Worm (Caenorhabditis elegans) whole organism, L2 larva: Measurements from ENCODE around the gene srlf-26.

ENCODE experiments used
- R02D3.7 ChIP-seq: fragments of 150-350 bp; optimal IDR thresholded peaks from 2 replicates; lab custom pipeline; 2014; ENCODE audit warnings: missing biosample characterization, missing genetic modification characterization
- alr-1 ChIP-seq: fragments of 150-350 bp; optimal IDR thresholded peaks from 2 replicates; lab custom pipeline; 2014; ENCODE audit warnings: missing biosample characterization, missing genetic modification characterization
- aly-2 ChIP-seq: fragments of 150-350 bp; optimal IDR thresholded peaks from 2 replicates; lab custom pipeline; 2014; ENCODE audit warnings: missing biosample characterization, missing genetic modification characterization
- ama-1 ChIP-seq: fragments of 150-350 bp; optimal IDR thresholded peaks from 2 replicates; lab custom pipeline; 2018; ENCODE audit warnings: inconsistent platforms
- ceh-82 ChIP-seq: fragments of 150-350 bp; optimal IDR thresholded peaks from 2 replicates; lab custom pipeline; 2014; ENCODE audit warnings: missing biosample characterization, missing genetic modification characterization
- elt-3 ChIP-seq: sonication (generic microtip); optimal IDR thresholded peaks from 2 replicates; lab custom pipeline; 2017; ENCODE audit warnings: missing biosample characterization, missing genetic modification characterization
- lsy-2 ChIP-seq, 2 experiments: fragments of 150-350 bp in 1 of 2; sonication (generic microtip) in 1 of 2; optimal IDR thresholded peaks; 2 replicates each; lab custom pipeline; 2014 to 2017; ENCODE audit warnings: missing biosample characterization in 2 of 2, missing genetic modification characterization in 2 of 2
- nhr-11 ChIP-seq: fragments of 150-350 bp; optimal IDR thresholded peaks from 2 replicates; lab custom pipeline; 2014; ENCODE audit warnings: missing biosample characterization, missing genetic modification characterization
- nhr-237 ChIP-seq: fragments of 150-350 bp; optimal IDR thresholded peaks from 2 replicates; lab custom pipeline; 2014; ENCODE audit warnings: missing biosample characterization, missing genetic modification characterization
- sem-4 ChIP-seq: fragments of 150-350 bp; optimal IDR thresholded peaks from 2 replicates; lab custom pipeline; 2014; ENCODE audit warnings: missing biosample characterization, missing genetic modification reagents, missing genetic modification characterization
- unc-62 ChIP-seq: fragments of 150-350 bp; optimal IDR thresholded peaks from 2 replicates; lab custom pipeline; 2014; ENCODE audit warnings: missing biosample characterization, missing genetic modification reagents, missing genetic modification characterization
- ztf-1 ChIP-seq: fragments of 200-800 bp; sonication (Bioruptor generic); conservative IDR thresholded peaks from 2 replicates; pipeline ENCODE4 v1.3.6; 2022; ENCODE audit warnings: missing genetic modification characterization, missing compliant biosample characterization

- TF ChIP-seq nhr-237 (no peak), lsy-2 (tag; optimal IDR thresholded peaks at IDR 0.05; lab: Kevin White, UChicago) (no peak), alr-1 (no peak), ama-1 (lab: Kevin White, UChicago) (no peak), elt-3 (no peak), sem-4 (tag; lab: Kevin White, UChicago) (no peak), ceh-82 (no peak), aly-2 (tag; lab: Kevin White, UChicago) (no peak), nhr-11 (no peak), R02D3.7 (tag; lab: Kevin White, UChicago) (no peak), unc-62 (GFP tag; lab: Kevin White, UChicago) (no peak), ztf-1 (GFP tag; lab: Robert Waterston, UW) (no peak)
Measured at ce11 chrIV:13632613-13633012, 46.1 kb upstream of the srlf-26 start.
